Worm (Caenorhabditis elegans): ENCODE measurements around the gene scc-1.

DNA sequence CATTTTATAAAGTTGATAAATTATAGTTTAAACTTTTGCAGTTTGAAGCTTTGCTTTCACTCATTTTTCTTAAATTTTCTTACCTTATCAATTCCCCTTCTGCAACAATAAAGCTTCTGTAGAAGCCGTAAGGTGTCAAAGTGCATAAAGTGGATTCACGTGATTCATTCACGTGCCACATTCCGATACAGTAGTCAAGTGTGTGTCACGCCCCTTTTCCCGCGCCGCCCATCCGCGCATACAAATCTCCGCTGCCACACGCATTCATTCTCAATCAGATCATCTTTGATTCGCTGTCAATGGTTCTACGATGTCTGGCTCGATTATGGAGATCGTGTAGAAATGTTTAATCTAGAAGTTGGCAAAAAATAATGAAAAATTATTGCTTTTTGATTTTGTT, 48.5 kb downstream of the scc-1 start:
- TF ChIP-seq him-1 (tag; optimal IDR thresholded peaks at IDR 0.05): no peak
- no peak for TF ChIP-seq dao-5 (tag; optimal IDR thresholded peaks at IDR 0.05)
- TF ChIP-seq W03F9.2 (tag; optimal IDR thresholded peaks at IDR 0.05): no peak
